Worm (Caenorhabditis elegans): ENCODE results near the gene srv-28.

- no peak for TF ChIP-seq zip-5 (tag; optimal IDR thresholded peaks at IDR 0.05)
- TF ChIP-seq fkh-10 (GFP tag; optimal IDR thresholded peaks at IDR 0.05), result no peak
- no peak for TF ChIP-seq ceh-18 (tag; optimal IDR thresholded peaks at IDR 0.05)
- no peak for TF ChIP-seq ahr-1 (tag; optimal IDR thresholded peaks at IDR 0.05)
- no peak for TF ChIP-seq K02D7.2 (tag; optimal IDR thresholded peaks at IDR 0.05)
- no peak for TF ChIP-seq pax-1 (tag; optimal IDR thresholded peaks at IDR 0.05)
- TF ChIP-seq tbx-2 (tag; optimal IDR thresholded peaks at IDR 0.05), result no peak
- no peak for TF ChIP-seq pat-9 (tag; optimal IDR thresholded peaks at IDR 0.05)
- TF ChIP-seq hlh-13 (GFP tag; optimal IDR thresholded peaks at IDR 0.05), result no peak
Measured at ce11 chrIV:6221878-6222277, 41.3 kb downstream of the srv-28 start, which contains the start of gene C49A9.3.
